Worm (Caenorhabditis elegans): ENCODE results near the gene nhr-54.

DNA sequence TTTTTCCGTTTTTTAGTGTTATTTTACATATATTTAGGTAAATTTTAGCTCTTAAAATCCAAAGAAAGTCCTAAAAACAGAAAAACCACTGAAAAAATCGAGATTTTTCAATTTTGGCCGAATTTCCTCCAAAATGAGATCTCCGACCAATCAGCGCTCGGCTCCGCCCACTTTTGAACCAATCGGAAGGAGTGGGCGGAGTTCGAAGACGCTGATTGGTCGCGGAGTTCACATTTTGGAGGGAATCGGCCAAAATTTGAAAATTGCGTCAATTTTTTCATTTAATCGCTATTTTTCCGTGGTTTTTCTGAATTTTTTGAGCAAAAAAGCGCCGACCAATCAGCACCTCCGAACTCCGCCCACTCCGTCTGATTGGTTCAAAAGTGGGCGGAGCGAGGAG lies 34.9 kb upstream of the nhr-54 start:
- TF ChIP-seq cebp-2 (GFP tag; IDR thresholded peaks at IDR 0.05) (no peak), ama-1 (optimal IDR thresholded peaks at IDR 0.05) (no peak), ama-1 (GFP tag; optimal IDR thresholded peaks at IDR 0.05) (no peak), snpc-4 (GFP tag; optimal IDR thresholded peaks at IDR 0.05) (no peak), snpc-4 (tag; optimal IDR thresholded peaks at IDR 0.05) (no peak)
